Worm (Caenorhabditis elegans) whole organism, L1 larva: ENCODE results near the gene K09H11.15.

Source experiments
- C16A3.4 ChIP-seq: fragments of 150-350 bp; optimal IDR thresholded peaks from 2 replicates; lab custom pipeline; 2014; ENCODE audit warnings: missing biosample characterization, missing genetic modification characterization
- F16B12.6 ChIP-seq: fragments of 150-350 bp; optimal IDR thresholded peaks from 2 replicates; lab custom pipeline; 2014; ENCODE audit warnings: missing biosample characterization, missing genetic modification characterization
- Y116A8C.19 ChIP-seq: sonication (generic microtip); optimal IDR thresholded peaks from 2 replicates; lab custom pipeline; 2016; ENCODE audit warnings: missing compliant biosample characterization, missing genetic modification characterization, borderline replicate concordance
- aha-1 ChIP-seq: fragments of 150-350 bp; optimal IDR thresholded peaks from 2 replicates; lab custom pipeline; 2014; ENCODE audit warnings: missing biosample characterization, missing genetic modification characterization
- alr-1 ChIP-seq: fragments of 200-800 bp; sonication (Bioruptor generic); optimal IDR thresholded peaks from 2 replicates; lab custom pipeline; 2018; ENCODE audit warnings: borderline replicate concordance, mild to moderate bottlenecking, missing genetic modification characterization, missing compliant biosample characterization
- aly-2 ChIP-seq: fragments of 150-350 bp; optimal IDR thresholded peaks from 2 replicates; lab custom pipeline; 2014; ENCODE audit warnings: missing biosample characterization, missing genetic modification characterization
- ama-1 ChIP-seq: fragments of 150-350 bp; optimal IDR thresholded peaks from 2 replicates; lab custom pipeline; 2014
- ceh-63 ChIP-seq: fragments of 200-800 bp; sonication (Bioruptor generic); optimal IDR thresholded peaks from 2 replicates; lab custom pipeline; 2018; ENCODE audit warnings: mild to moderate bottlenecking, missing genetic modification characterization, missing compliant biosample characterization
- ceh-88 ChIP-seq: fragments of 200-800 bp; sonication (Bioruptor generic); IDR thresholded peaks from 2 replicates; pipeline ENCODE4 v1.3.6; 2022; ENCODE audit warnings: missing genetic modification characterization, missing compliant biosample characterization
- ceh-90 ChIP-seq: sonication (generic microtip); optimal IDR thresholded peaks from 2 replicates; lab custom pipeline; 2016; ENCODE audit warnings: missing genetic modification characterization, missing compliant biosample characterization
- ces-1 ChIP-seq: fragments of 150-350 bp; optimal IDR thresholded peaks from 2 replicates; lab custom pipeline; 2014; ENCODE audit warnings: missing biosample characterization, missing genetic modification reagents, missing genetic modification characterization
- dsc-1 ChIP-seq: sonication (generic microtip); optimal IDR thresholded peaks from 2 replicates; lab custom pipeline; 2016; ENCODE audit warnings: mild to moderate bottlenecking, missing genetic modification characterization, missing compliant biosample characterization
- egl-13 ChIP-seq: sonication (generic microtip); optimal IDR thresholded peaks from 2 replicates; lab custom pipeline; 2016; ENCODE audit warnings: missing genotype, missing genetic modification reagents, missing genetic modification characterization, missing compliant biosample characterization
- fkh-4 ChIP-seq: sonication (generic microtip); optimal IDR thresholded peaks from 2 replicates; lab custom pipeline; 2016; ENCODE audit warnings: missing compliant biosample characterization, missing genetic modification characterization, borderline replicate concordance
- fkh-8 ChIP-seq: sonication (generic microtip); optimal IDR thresholded peaks from 2 replicates; lab custom pipeline; 2016; ENCODE audit warnings: mild to moderate bottlenecking, missing genetic modification characterization, missing compliant biosample characterization
- fos-1 ChIP-seq: fragments of 150-350 bp; optimal IDR thresholded peaks from 2 replicates; lab custom pipeline; 2014; ENCODE audit warnings: missing biosample characterization, missing genetic modification characterization
- grh-1 ChIP-seq: fragments of 200-800 bp; sonication (Bioruptor generic); IDR thresholded peaks from 2 replicates; pipeline ENCODE4 v1.3.6; 2022; ENCODE audit warnings: missing genetic modification reagents, missing genetic modification characterization, missing compliant biosample characterization
- hpl-2 ChIP-seq: fragments of 150-350 bp; optimal IDR thresholded peaks from 2 replicates; lab custom pipeline; 2014; ENCODE audit warnings: missing biosample characterization, missing genetic modification reagents, missing genetic modification characterization
- irx-1 ChIP-seq: sonication (generic microtip); optimal IDR thresholded peaks from 2 replicates; lab custom pipeline; 2016; ENCODE audit warnings: missing genetic modification characterization, missing compliant biosample characterization
- jun-1 ChIP-seq: fragments of 150-350 bp; optimal IDR thresholded peaks from 2 replicates; lab custom pipeline; 2014; ENCODE audit warnings: missing biosample characterization, missing genetic modification reagents, missing genetic modification characterization
- lin-13 ChIP-seq: fragments of 150-350 bp; optimal IDR thresholded peaks from 2 replicates; lab custom pipeline; 2014; ENCODE audit warnings: missing biosample characterization, missing genetic modification reagents, missing genetic modification characterization
- lin-14 ChIP-seq: fragments of 200-800 bp; sonication (Bioruptor generic); optimal IDR thresholded peaks from 2 replicates; lab custom pipeline; 2018; ENCODE audit warnings: mild to moderate bottlenecking, missing genetic modification characterization, moderate library complexity, missing compliant biosample characterization
- lin-39 ChIP-seq: fragments of 150-350 bp; optimal IDR thresholded peaks from 2 replicates; lab custom pipeline; 2014; ENCODE audit warnings: missing biosample characterization, missing genetic modification reagents, missing genetic modification characterization
- lir-3 ChIP-seq: sonication (generic microtip); optimal IDR thresholded peaks from 2 replicates; lab custom pipeline; 2016; ENCODE audit warnings: mild to moderate bottlenecking, missing genetic modification characterization, moderate library complexity, missing compliant biosample characterization; ENCODE audit not compliant: poor library complexity
- lsy-2 ChIP-seq, 2 experiments: fragments of 150-350 bp; optimal IDR thresholded peaks; 2 replicates each; lab custom pipeline; 2014; ENCODE audit warnings: missing biosample characterization in 2 of 2, missing genetic modification characterization in 2 of 2
- mdl-1 ChIP-seq, 2 experiments: fragments of 150-350 bp; optimal IDR thresholded peaks; 2 replicates each; lab custom pipeline; 2014 to 2017; ENCODE audit warnings: missing biosample characterization in 2 of 2, missing genetic modification characterization in 2 of 2, inconsistent platforms in 1 of 2
- mef-2 ChIP-seq: fragments of 150-350 bp; optimal IDR thresholded peaks from 2 replicates; lab custom pipeline; 2014; ENCODE audit warnings: missing biosample characterization, missing genetic modification characterization
- mep-1 ChIP-seq: fragments of 150-350 bp; optimal IDR thresholded peaks from 2 replicates; lab custom pipeline; 2014; ENCODE audit warnings: missing biosample characterization, missing genetic modification characterization
- nhr-11 ChIP-seq: fragments of 150-350 bp; optimal IDR thresholded peaks from 2 replicates; lab custom pipeline; 2014; ENCODE audit warnings: missing biosample characterization, missing genetic modification characterization
- nhr-12 ChIP-seq: sonication (generic microtip); optimal IDR thresholded peaks from 2 replicates; lab custom pipeline; 2017; ENCODE audit warnings: missing biosample characterization, missing genetic modification characterization
- nhr-19 ChIP-seq: fragments of 200-800 bp; sonication (Bioruptor generic); conservative IDR thresholded peaks from 2 replicates; pipeline ENCODE4 v1.3.6; 2022; ENCODE audit warnings: missing genetic modification characterization, missing compliant biosample characterization
- nhr-237 ChIP-seq: fragments of 150-350 bp; optimal IDR thresholded peaks from 2 replicates; lab custom pipeline; 2014; ENCODE audit warnings: missing biosample characterization, missing genetic modification characterization
- nhr-76 ChIP-seq: sonication (generic microtip); optimal IDR thresholded peaks from 2 replicates; lab custom pipeline; 2017; ENCODE audit warnings: missing biosample characterization, missing genetic modification characterization
- nhr-84 ChIP-seq: sonication (generic microtip); optimal IDR thresholded peaks from 2 replicates; lab custom pipeline; 2017; ENCODE audit warnings: missing biosample characterization, missing genetic modification characterization
- nhr-85 ChIP-seq: sonication (generic microtip); peaks from one replicate; lab custom pipeline; 2016; ENCODE audit warnings: missing genetic modification characterization, inconsistent platforms, missing compliant biosample characterization
- pag-3 ChIP-seq: sonication (generic microtip); optimal IDR thresholded peaks from 2 replicates; lab custom pipeline; 2017; ENCODE audit warnings: missing genetic modification characterization, mild to moderate bottlenecking, missing compliant biosample characterization, antibody characterized with exemption, borderline replicate concordance; ENCODE audit not compliant: insufficient read depth
- skn-1 ChIP-seq: fragments of 150-350 bp; optimal IDR thresholded peaks from 2 replicates; lab custom pipeline; 2014; ENCODE audit warnings: missing biosample characterization, missing genetic modification characterization
- snu-23 ChIP-seq: sonication (generic microtip); optimal IDR thresholded peaks from 2 replicates; lab custom pipeline; 2016; ENCODE audit warnings: missing genetic modification characterization, missing compliant biosample characterization
- sox-4 ChIP-seq: sonication (generic microtip); optimal IDR thresholded peaks from 2 replicates; lab custom pipeline; 2016; ENCODE audit warnings: missing genetic modification characterization, missing compliant biosample characterization
- sptf-1 ChIP-seq: fragments of 150-350 bp; optimal IDR thresholded peaks from 2 replicates; lab custom pipeline; 2014; ENCODE audit warnings: missing biosample characterization, missing genetic modification characterization
- sup-37 ChIP-seq: fragments of 200-800 bp; sonication (Bioruptor generic); optimal IDR thresholded peaks from 2 replicates; lab custom pipeline; 2018; ENCODE audit warnings: mild to moderate bottlenecking, missing genetic modification characterization, missing compliant biosample characterization
- swsn-7 ChIP-seq: sonication (generic microtip); optimal IDR thresholded peaks from 2 replicates; lab custom pipeline; 2016; ENCODE audit warnings: missing genetic modification characterization, missing compliant biosample characterization
- tlp-1 ChIP-seq: fragments of 150-350 bp; optimal IDR thresholded peaks from 2 replicates; lab custom pipeline; 2014; ENCODE audit warnings: missing biosample characterization, missing genetic modification characterization
- unc-30 ChIP-seq: sonication (generic microtip); optimal IDR thresholded peaks from 2 replicates; lab custom pipeline; 2017; ENCODE audit warnings: missing biosample characterization, missing genetic modification characterization
- unc-62 ChIP-seq: fragments of 150-350 bp; optimal IDR thresholded peaks from 2 replicates; lab custom pipeline; 2014; ENCODE audit warnings: missing biosample characterization, missing genetic modification reagents, missing genetic modification characterization
- unc-86 ChIP-seq: sonication (generic microtip); optimal IDR thresholded peaks from 2 replicates; lab custom pipeline; 2016; ENCODE audit warnings: missing genetic modification characterization, missing compliant biosample characterization
- xbp-1 ChIP-seq: sonication (generic microtip); optimal IDR thresholded peaks from 2 replicates; lab custom pipeline; 2016; ENCODE audit warnings: missing genetic modification characterization, missing compliant biosample characterization
- zag-1 ChIP-seq: fragments of 150-350 bp; optimal IDR thresholded peaks from 2 replicates; lab custom pipeline; 2014; ENCODE audit warnings: missing biosample characterization, missing genetic modification characterization
- zip-4 ChIP-seq: fragments of 200-800 bp; sonication (Bioruptor generic); optimal IDR thresholded peaks from 2 replicates; lab custom pipeline; 2018; ENCODE audit warnings: mild to moderate bottlenecking, missing genetic modification characterization, moderate library complexity, missing compliant biosample characterization

Gene K09H11.15

ce11 chrV:5687115-5687979, 43.3 kb downstream of the K09H11.15 start, which contains the start of gene F25B4.7 (continued):
- TF ChIP-seq lin-14 (GFP tag; lab: Kevin White, UChicago) (peak; percentile 42), ama-1 (no peak), nhr-76 (tag; lab: Kevin White, UChicago) (no peak), aly-2 (tag; lab: Kevin White, UChicago) (no peak), skn-1 (tag; lab: Kevin White, UChicago) (peak; percentile 6), lsy-2 (tag; optimal IDR thresholded peaks at IDR 0.05; lab: Kevin White, UChicago) (peak in 1 of 2 experiments; percentile 47), xbp-1 (tag; lab: Kevin White, UChicago) (no peak), lin-39 (no peak), Y116A8C.19 (tag; lab: Kevin White, UChicago) (no peak), nhr-84 (tag; lab: Kevin White, UChicago) (no peak), unc-62 (GFP tag; lab: Kevin White, UChicago) (no peak), fkh-8 (no peak), mdl-1 (tag; optimal IDR thresholded peaks at IDR 0.05; lab: Kevin White, UChicago) (no peak), jun-1 (tag; lab: Kevin White, UChicago) (no peak)
- TF ChIP-seq, all 84 proteins: peak for 19

DNA sequence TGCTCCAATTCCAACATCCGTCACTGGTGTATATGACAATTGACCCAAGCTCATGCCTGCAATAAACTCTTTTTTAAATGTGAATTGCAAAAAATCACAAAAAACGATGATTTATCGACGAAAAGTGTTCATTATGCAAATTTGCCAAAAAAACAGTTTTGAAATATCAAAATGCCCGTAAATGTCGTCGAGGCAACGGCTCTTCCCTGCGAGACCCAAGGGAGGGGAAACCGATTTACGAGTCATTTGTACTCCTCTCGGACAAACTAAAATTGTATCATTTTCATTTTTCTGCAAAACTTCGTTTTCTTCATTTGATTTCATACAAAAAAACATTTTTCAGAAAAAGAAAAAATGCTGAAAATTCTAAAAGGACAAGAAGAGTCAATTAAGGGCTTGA, 46.1 kb downstream of the K09H11.15 start, which contains the start of the genes hmgs-1 and F25B4.4:
Gene hmgs-1, minus strand, starts transcription at position 56 of the 400 bp plus-strand sequence.
Gene F25B4.4, plus strand, starts transcription at position 340 of the 400 bp plus-strand sequence.
- TF ChIP-seq irx-1 (tag; lab: Kevin White, UChicago): peak; percentile 82
- peak; percentile 68 for TF ChIP-seq fkh-4
- no peak for TF ChIP-seq ceh-63 (GFP tag; lab: Kevin White, UChicago)
- TF ChIP-seq alr-1 (tag; lab: Kevin White, UChicago): no peak
- peak; percentile 93 for TF ChIP-seq lin-14 (GFP tag; lab: Kevin White, UChicago)
- peak; percentile 93 for TF ChIP-seq xbp-1 (tag; lab: Kevin White, UChicago)
- TF ChIP-seq grh-1 (GFP tag; lab: Robert Waterston, UW): peak; percentile 75
- TF ChIP-seq nhr-85 (tag; lab: Kevin White, UChicago): peak; percentile 94
- no peak for TF ChIP-seq nhr-84 (tag; lab: Kevin White, UChicago)
- TF ChIP-seq ces-1 (GFP tag; lab: Kevin White, UChicago): no peak
- TF ChIP-seq nhr-11 (tag; lab: Kevin White, UChicago): peak; percentile 84
- TF ChIP-seq aly-2 (tag; lab: Kevin White, UChicago): peak; percentile 89
- peak; percentile 95 for TF ChIP-seq mep-1 (tag; lab: Kevin White, UChicago)
- TF ChIP-seq nhr-237 (tag; lab: Kevin White, UChicago): peak; percentile 65
- peak; percentile 90 for TF ChIP-seq nhr-19 (GFP tag; lab: Robert Waterston, UW)
- TF ChIP-seq F16B12.6 (tag; lab: Kevin White, UChicago): peak; percentile 68
- TF ChIP-seq nhr-12 (tag; lab: Kevin White, UChicago): no peak
- TF ChIP-seq dsc-1 (tag; lab: Kevin White, UChicago): peak; percentile 89
- TF ChIP-seq unc-86 (tag; lab: Kevin White, UChicago): peak; percentile 90
- TF ChIP-seq ceh-90 (tag; lab: Kevin White, UChicago): peak; percentile 59
- peak; percentile 90 for TF ChIP-seq swsn-7 (tag; lab: Kevin White, UChicago)
- TF ChIP-seq mef-2 (tag; lab: Kevin White, UChicago): peak; percentile 76
- peak; percentile 84 for TF ChIP-seq fos-1 (tag; lab: Kevin White, UChicago)
- TF ChIP-seq lir-3 (tag; lab: Kevin White, UChicago): peak; percentile 76
- peak; percentile 21 for TF ChIP-seq zag-1
- peak; percentile 90 for TF ChIP-seq C16A3.4
- no peak for TF ChIP-seq Y116A8C.19 (tag; lab: Kevin White, UChicago)
- TF ChIP-seq lin-13 (GFP tag; lab: Kevin White, UChicago): peak; percentile 92
- no peak for TF ChIP-seq sup-37 (GFP tag; lab: Kevin White, UChicago)
- TF ChIP-seq sox-4 (tag; lab: Kevin White, UChicago): peak; percentile 67
- TF ChIP-seq tlp-1 (tag; lab: Kevin White, UChicago): no peak
- peak; percentile 35 for TF ChIP-seq pag-3 (tag; lab: Kevin White, UChicago)
- TF ChIP-seq egl-13 (tag; lab: Kevin White, UChicago): peak; percentile 74
- TF ChIP-seq aha-1 (tag; lab: Kevin White, UChicago): peak; percentile 28
- TF ChIP-seq lsy-2 (tag; optimal IDR thresholded peaks at IDR 0.05; lab: Kevin White, UChicago): peak; percentile 93 to 95
- TF ChIP-seq snu-23 (GFP tag; lab: Kevin White, UChicago): peak; percentile 96
- peak; percentile 71 for TF ChIP-seq hpl-2 (GFP tag; lab: Kevin White, UChicago)
- TF ChIP-seq unc-30 (tag; lab: Kevin White, UChicago): no peak
- no peak for TF ChIP-seq sptf-1 (tag; lab: Kevin White, UChicago)
- TF ChIP-seq ceh-88 (GFP tag; lab: Robert Waterston, UW): peak; percentile 79; the same call in 1 of the 2 replicates
- TF ChIP-seq zip-4: peak; percentile 74
